Fruit fly (Drosophila melanogaster): ENCODE results near the gene sals.

DNA sequence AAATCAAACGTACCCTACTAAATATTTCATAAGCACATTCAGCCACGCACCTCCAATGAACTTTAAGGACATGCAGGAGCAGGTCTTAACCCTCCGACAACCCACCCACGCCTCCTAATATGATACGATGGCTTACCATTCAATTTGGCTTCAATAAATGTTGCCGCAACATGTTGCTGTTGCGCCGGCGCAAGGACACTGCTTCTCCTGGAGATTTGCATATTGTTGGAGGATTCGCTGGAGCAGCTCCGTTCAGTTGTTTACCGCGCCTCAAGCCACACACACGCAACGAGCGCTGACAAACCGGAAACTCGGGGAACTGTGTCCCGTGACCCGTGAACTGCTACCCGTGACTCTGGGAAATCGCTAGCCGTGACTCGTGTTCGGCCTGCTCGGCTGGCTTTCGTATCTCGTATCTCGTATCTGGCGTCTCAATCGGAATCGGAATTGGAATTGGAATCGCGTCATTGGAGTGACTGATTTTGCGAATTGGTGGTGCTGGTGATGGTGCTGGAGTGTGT lies 48.2 kb upstream of the sals start, which contains the start of gene dpr5:
- TF ChIP-seq CG7368 (GFP tag; optimal IDR thresholded peaks at IDR 0.05): no peak
- no peak for TF ChIP-seq svp (GFP tag)
- TF ChIP-seq CG6792 (GFP tag; optimal IDR thresholded peaks at IDR 0.05): no peak
- TF ChIP-seq Ets21C (GFP tag; optimal IDR thresholded peaks at IDR 0.05): no peak
- TF ChIP-seq ss (GFP tag; optimal IDR thresholded peaks at IDR 0.05): no peak
- no peak for TF ChIP-seq CG6854 (GFP tag; optimal IDR thresholded peaks at IDR 0.05)
- no peak for TF ChIP-seq CG11294 (GFP tag; IDR thresholded peaks at IDR 0.05)
- TF ChIP-seq CG15336 (GFP tag; IDR thresholded peaks at IDR 0.05): no peak
- TF ChIP-seq Gug (GFP tag; IDR thresholded peaks at IDR 0.05): no peak
- no peak for TF ChIP-seq achi (GFP tag; optimal IDR thresholded peaks at IDR 0.05)
- no peak for TF ChIP-seq fd85E (GFP tag; optimal IDR thresholded peaks at IDR 0.05)
- TF ChIP-seq Blimp-1 (GFP tag; optimal IDR thresholded peaks at IDR 0.05): no peak

Data from whole organism, prepupa.